Fruit fly (Drosophila melanogaster): ENCODE measurements around the gene CG32444.
A peak's percentile ranks its signal among the peaks of the same experiment; 100 is the strongest.

Gene CG32444

DNA sequence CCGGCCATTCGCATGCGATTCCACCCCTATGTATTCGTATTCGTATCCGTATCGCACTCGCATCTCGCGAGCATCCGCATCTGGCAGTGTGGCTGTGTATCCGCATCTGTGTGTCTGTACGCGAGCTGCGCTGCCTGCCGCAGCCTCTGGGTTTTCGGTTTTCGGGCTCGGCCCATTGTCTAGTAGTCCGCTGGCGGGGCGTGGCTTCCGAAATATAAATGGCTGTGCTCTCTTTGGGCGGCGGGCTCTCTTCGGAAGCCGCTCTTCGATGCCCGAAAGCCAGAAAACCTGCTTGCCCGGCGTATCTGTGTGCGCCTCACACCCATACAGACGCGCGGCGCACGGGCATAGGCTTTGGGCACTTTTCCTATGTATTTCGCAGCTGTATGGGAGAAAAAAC, 38.4 kb upstream of the CG32444 start (continued):
- TF ChIP-seq CG15269 (tag; optimal IDR thresholded peaks at IDR 0.05) (no peak), MESR4 (GFP tag; optimal IDR thresholded peaks at IDR 0.05) (no peak), btn (GFP tag; optimal IDR thresholded peaks at IDR 0.05) (no peak), dysf (GFP tag; IDR thresholded peaks at IDR 0.05) (no peak), Jarid2 (GFP tag; optimal IDR thresholded peaks at IDR 0.05) (peak; percentile 38), CG6813 (GFP tag; optimal IDR thresholded peaks at IDR 0.05) (no peak), BtbVII (GFP tag; optimal IDR thresholded peaks at IDR 0.05) (no peak), twi (tag; optimal IDR thresholded peaks at IDR 0.05) (peak; percentile 23), lola (GFP tag; optimal IDR thresholded peaks at IDR 0.05) (no peak), NC2β (GFP tag; optimal IDR thresholded peaks at IDR 0.05) (no peak), CG8944 (GFP tag; optimal IDR thresholded peaks at IDR 0.05) (no peak), CG13287 (GFP tag; IDR thresholded peaks at IDR 0.05; ENCODE audit: partially characterized antibody) (no peak), CG3163 (GFP tag; optimal IDR thresholded peaks at IDR 0.05) (peak; percentile 98), pfk (GFP tag; optimal IDR thresholded peaks at IDR 0.05) (no peak), Lim3 (GFP tag; IDR thresholded peaks at IDR 0.05) (no peak), CHES-1-like (GFP tag; optimal IDR thresholded peaks at IDR 0.05) (no peak), zen2 (GFP tag; IDR thresholded peaks at IDR 0.05; ENCODE audit: partially characterized antibody) (peak; percentile 38; the same call in 2 of the 3 replicates), ham (GFP tag; IDR thresholded peaks at IDR 0.05) (no peak), Trl (optimal IDR thresholded peaks at IDR 0.05) (peak; percentile 41 to 86), Trl (GFP tag; optimal IDR thresholded peaks at IDR 0.05) (no peak), fu2 (GFP tag; optimal IDR thresholded peaks at IDR 0.05) (no peak), CG10543 (GFP tag; optimal IDR thresholded peaks at IDR 0.05) (no peak), tup (GFP tag; optimal IDR thresholded peaks at IDR 0.05) (no peak), danr (GFP tag; IDR thresholded peaks at IDR 0.05) (no peak)

DNA sequence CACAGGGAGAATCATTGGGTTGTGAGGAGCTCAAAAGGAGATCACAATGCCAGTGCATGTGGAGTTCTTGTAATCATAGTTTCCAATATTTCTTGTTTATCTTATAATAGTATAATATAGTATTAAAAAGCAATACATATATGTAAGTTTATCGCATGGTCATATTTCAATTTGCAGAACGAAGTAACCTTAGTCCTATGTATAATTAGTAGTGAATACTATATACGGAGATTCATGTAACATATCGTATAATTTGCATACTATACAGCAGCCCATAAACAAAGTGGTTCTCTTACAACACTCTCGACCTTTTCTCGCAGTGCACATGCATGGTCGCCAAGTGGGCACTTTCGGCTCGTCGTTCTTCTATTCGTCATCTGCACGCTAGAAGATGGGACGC, 34.5 kb upstream of the CG32444 start:
- peak in 1 of 2 experiments; percentile 16 for TF ChIP-seq bsh (GFP tag; optimal IDR thresholded peaks at IDR 0.05)
- TF ChIP-seq tll (GFP tag; optimal IDR thresholded peaks at IDR 0.05), result no peak
- no peak for TF ChIP-seq tx (GFP tag; optimal IDR thresholded peaks at IDR 0.05)

DNA sequence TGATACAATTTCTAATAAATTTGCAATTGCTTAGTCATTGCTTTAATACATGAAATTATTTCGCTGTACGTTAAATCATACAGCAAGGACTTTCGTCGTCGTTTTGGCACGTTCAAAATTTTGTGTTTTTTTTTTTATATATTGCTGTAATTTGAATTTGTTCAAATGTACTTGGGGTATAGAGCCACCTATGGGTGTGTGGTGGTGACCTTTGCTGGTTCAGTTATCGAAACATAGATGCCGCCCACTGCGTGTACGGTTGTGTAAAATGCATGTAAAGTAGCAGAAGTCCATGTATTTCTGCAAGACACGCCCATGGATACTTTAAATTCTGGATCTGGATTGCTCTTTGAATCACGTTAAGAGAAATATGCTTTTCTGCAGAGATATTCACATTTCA, 32.5 kb upstream of the CG32444 start:
- TF ChIP-seq psq (GFP tag; optimal IDR thresholded peaks at IDR 0.05), result peak; percentile 27
- peak; percentile 47 for TF ChIP-seq caup (GFP tag; optimal IDR thresholded peaks at IDR 0.05; ENCODE audit: severe bottlenecking)
- TF ChIP-seq lilli (GFP tag; optimal IDR thresholded peaks at IDR 0.05), result peak; percentile 64
- TF ChIP-seq CG5245 (GFP tag; optimal IDR thresholded peaks at IDR 0.05), result peak; percentile 75
- TF ChIP-seq Six4 (GFP tag; optimal IDR thresholded peaks at IDR 0.05), result peak; percentile 26
- peak; percentile 62 for TF ChIP-seq yki (optimal IDR thresholded peaks at IDR 0.05)
- no peak for TF ChIP-seq CG12104 (GFP tag; optimal IDR thresholded peaks at IDR 0.05)
- TF ChIP-seq chinmo (GFP tag; IDR thresholded peaks at IDR 0.05; ENCODE audit: partially characterized antibody), result no peak
- no peak for TF ChIP-seq CG4404 (GFP tag; IDR thresholded peaks at IDR 0.05)
- peak; percentile 93 for TF ChIP-seq CG11456 (GFP tag; IDR thresholded peaks at IDR 0.05)
- TF ChIP-seq CG6175 (GFP tag; IDR thresholded peaks at IDR 0.05), result 0 out of 3 replicates have a peak, but pooled peaks have one; percentile 40
- TF ChIP-seq HLH54F (GFP tag; optimal IDR thresholded peaks at IDR 0.05), result peak; percentile 50
- TF ChIP-seq CG8290 (GFP tag; optimal IDR thresholded peaks at IDR 0.05), result peak; percentile 72
- TF ChIP-seq CG8290 (tag; optimal IDR thresholded peaks at IDR 0.05), result no peak
- peak; percentile 39 for TF ChIP-seq CG7786 (GFP tag; optimal IDR thresholded peaks at IDR 0.05)
- no peak for TF ChIP-seq CG8359 (GFP tag; optimal IDR thresholded peaks at IDR 0.05; ENCODE audit: borderline replicate concordance)
- no peak for TF ChIP-seq CG6813 (GFP tag; optimal IDR thresholded peaks at IDR 0.05)
- peak; percentile 67 for TF ChIP-seq Atf-2 (GFP tag; optimal IDR thresholded peaks at IDR 0.05)
- peak; percentile 71; the same call in 2 of the 3 replicates for TF ChIP-seq dysf (GFP tag; IDR thresholded peaks at IDR 0.05)
- peak; percentile 70 for TF ChIP-seq p53 (GFP tag; optimal IDR thresholded peaks at IDR 0.05)
- peak; percentile 4 for TF ChIP-seq tx (GFP tag; optimal IDR thresholded peaks at IDR 0.05)
- no peak for TF ChIP-seq cas (GFP tag; IDR thresholded peaks at IDR 0.05)
- 0 out of 3 replicates have a peak, but pooled peaks have one; percentile 32 for TF ChIP-seq hb (GFP tag; IDR thresholded peaks at IDR 0.05; ENCODE audit: partially characterized antibody)
- peak; percentile 82 for TF ChIP-seq Bgb (GFP tag; IDR thresholded peaks at IDR 0.05; ENCODE audit: partially characterized antibody)
- peak; percentile 51 for TF ChIP-seq CHES-1-like (GFP tag; optimal IDR thresholded peaks at IDR 0.05)
- peak; percentile 60 for TF ChIP-seq luna (GFP tag; optimal IDR thresholded peaks at IDR 0.05)
